Fruit fly (Drosophila melanogaster) whole organism, pupa: ENCODE results near the gene trn.

ENCODE experiments used
- CG10348 ChIP-seq: fragments of 200-800 bp; sonication (Bioruptor generic); IDR thresholded peaks from 2 replicates; pipeline ENCODE4 v1.3.6; 2022; ENCODE audit warnings: missing biosample characterization, missing genetic modification characterization
- CG12605 ChIP-seq: fragments of 200-800 bp; sonication (Bioruptor generic); IDR thresholded peaks from 2 replicates; pipeline ENCODE4 v1.3.6; 2022; ENCODE audit warnings: missing biosample characterization, missing genetic modification characterization
- CG13204 ChIP-seq: fragments of 200-800 bp; sonication (Bioruptor generic); optimal IDR thresholded peaks from 2 replicates; lab custom pipeline; 2018; ENCODE audit warnings: missing biosample characterization, mild to moderate bottlenecking, missing genetic modification characterization, moderate library complexity
- CG14655 ChIP-seq: fragments of 200-800 bp; sonication (Bioruptor generic); optimal IDR thresholded peaks from 3 replicates; lab custom pipeline; 2017; ENCODE audit warnings: mild to moderate bottlenecking, missing biosample characterization, missing genetic modification reagents, missing genetic modification characterization
- CG15710 ChIP-seq: fragments of 200-800 bp; sonication (Bioruptor generic); optimal IDR thresholded peaks from 2 replicates; lab custom pipeline; 2018; ENCODE audit warnings: missing biosample characterization, mild to moderate bottlenecking, missing genetic modification characterization, moderate library complexity
- CG17806 ChIP-seq: fragments of 200-800 bp; sonication (Bioruptor generic); optimal IDR thresholded peaks from 2 replicates; lab custom pipeline; 2018; ENCODE audit warnings: missing biosample characterization, mild to moderate bottlenecking, missing genetic modification characterization, moderate library complexity
- CG4496 ChIP-seq: fragments of 200-800 bp; sonication (Bioruptor generic); IDR thresholded peaks from 3 replicates; pipeline ENCODE4 v1.3.6; 2022; ENCODE audit warnings: missing biosample characterization, missing genetic modification characterization
- CG8159 ChIP-seq: fragments of 200-800 bp; sonication (Bioruptor generic); optimal IDR thresholded peaks from 3 replicates; lab custom pipeline; 2018; ENCODE audit warnings: missing biosample characterization, mild to moderate bottlenecking, missing genetic modification characterization, moderate library complexity
- CG8301 ChIP-seq: fragments of 200-800 bp; sonication (Bioruptor generic); optimal IDR thresholded peaks from 2 replicates; lab custom pipeline; 2018; ENCODE audit warnings: missing biosample characterization, mild to moderate bottlenecking, missing genetic modification characterization
- CG9948 ChIP-seq: fragments of 200-800 bp; sonication (Bioruptor generic); optimal IDR thresholded peaks from 2 replicates; lab custom pipeline; 2018; ENCODE audit warnings: missing biosample characterization, mild to moderate bottlenecking, missing genetic modification characterization, moderate library complexity
- D1 ChIP-seq: fragments of 200-800 bp; sonication (Bioruptor generic); optimal IDR thresholded peaks from 2 replicates; lab custom pipeline; 2018; ENCODE audit warnings: missing biosample characterization, mild to moderate bottlenecking, missing genetic modification characterization, moderate library complexity
- EcR ChIP-seq: fragments of 200-800 bp; sonication (Bioruptor generic); optimal IDR thresholded peaks from 3 replicates; lab custom pipeline; 2019; ENCODE audit warnings: missing biosample characterization, missing genetic modification characterization, mild to moderate bottlenecking, moderate library complexity, missing genetic modification reagents
- Ets98B ChIP-seq: fragments of 200-800 bp; sonication (Bioruptor generic); IDR thresholded peaks from 2 replicates; pipeline ENCODE4 v1.3.6; 2022; ENCODE audit warnings: missing biosample characterization, missing genetic modification characterization
- Pif1B ChIP-seq: fragments of 200-800 bp; sonication (Bioruptor generic); optimal IDR thresholded peaks from 3 replicates; lab custom pipeline; 2016; ENCODE audit warnings: missing biosample characterization, missing genetic modification characterization
- Snoo ChIP-seq: fragments of 200-800 bp; sonication (Bioruptor generic); optimal IDR thresholded peaks from 3 replicates; lab custom pipeline; 2017; ENCODE audit warnings: missing biosample characterization, mild to moderate bottlenecking, missing genetic modification characterization, inconsistent platforms
- gl ChIP-seq: fragments of 200-800 bp; sonication (Bioruptor generic); optimal IDR thresholded peaks from 2 replicates; lab custom pipeline; 2018; ENCODE audit warnings: missing biosample characterization, mild to moderate bottlenecking, missing genetic modification characterization
- rn ChIP-seq: fragments of 200-800 bp; sonication (Bioruptor generic); IDR thresholded peaks from 2 replicates; pipeline ENCODE4 v1.3.6; 2022; ENCODE audit warnings: missing biosample characterization, missing genetic modification characterization

Gene trn

DNA sequence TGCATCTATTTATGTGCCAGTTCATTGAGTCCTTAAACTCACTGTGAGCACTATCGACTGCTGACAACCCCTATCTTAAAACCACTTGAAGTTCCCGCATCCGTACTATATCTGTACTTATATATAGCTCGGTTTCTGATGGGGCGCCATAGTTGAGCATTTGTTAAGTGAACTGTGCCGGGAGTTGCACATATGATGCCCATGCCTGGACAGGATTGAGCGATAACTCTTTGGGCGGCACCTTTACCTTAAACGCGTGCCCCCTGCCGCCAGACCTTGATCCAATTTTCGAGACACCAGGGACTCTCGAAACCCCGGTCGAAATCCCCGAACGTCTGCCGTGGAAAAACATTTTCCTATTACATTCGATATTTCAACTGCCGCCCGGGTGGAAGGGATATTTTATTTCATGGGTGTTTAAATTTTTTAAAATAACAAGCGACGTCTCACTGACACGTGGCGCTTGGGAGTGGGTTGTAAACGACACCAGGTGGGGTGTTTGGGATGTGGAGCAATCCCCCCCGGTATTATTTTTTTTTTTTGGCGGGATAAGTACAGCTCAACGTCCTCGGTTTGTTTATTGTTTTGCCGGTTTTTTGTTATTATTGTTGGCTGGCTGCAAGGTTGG is 40.0 kb downstream of the trn start:
- TF ChIP-seq Ets98B (GFP tag; lab: Robert Waterston, UW) (no peak), CG10348 (GFP tag; lab: Robert Waterston, UW) (no peak), CG9948 (tag; lab: Kevin White, UChicago) (no peak), CG14655 (GFP tag; lab: Kevin White, UChicago) (no peak), Pif1B (no peak), CG17806 (tag; lab: Kevin White, UChicago) (no peak), CG12605 (no peak), CG8301 (tag; lab: Kevin White, UChicago) (no peak), D1 (tag; lab: Kevin White, UChicago) (no peak), CG13204 (GFP tag; lab: Kevin White, UChicago) (no peak), CG4496 (GFP tag; lab: Robert Waterston, UW) (no peak), gl (tag; lab: Kevin White, UChicago) (no peak), CG15710 (no peak), EcR (GFP tag; lab: Kevin White, UChicago) (no peak), CG8159 (tag; lab: Kevin White, UChicago) (no peak)

DNA sequence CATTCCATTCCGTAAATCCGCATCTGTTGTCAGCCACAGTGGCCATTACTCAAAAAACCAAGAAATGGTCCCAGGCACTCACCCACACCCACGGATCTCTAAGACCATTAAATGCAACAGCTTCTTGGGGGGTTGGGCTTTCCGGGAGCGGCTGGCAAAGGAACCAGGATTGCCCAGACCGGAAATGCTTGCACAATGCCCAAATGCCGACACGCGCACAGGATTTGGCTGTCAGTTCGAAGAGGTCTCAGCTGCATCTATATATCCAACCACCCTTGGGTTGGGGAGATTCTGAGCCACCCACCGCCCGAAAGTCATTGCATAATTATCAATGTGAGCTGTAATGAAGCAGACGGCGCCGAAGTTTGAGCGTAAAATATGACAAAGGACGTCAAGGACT is 41.2 kb downstream of the trn start:
- TF ChIP-seq CG13204 (GFP tag; lab: Kevin White, UChicago) (no peak), EcR (GFP tag; lab: Kevin White, UChicago) (no peak), CG15710 (no peak), Ets98B (GFP tag; lab: Robert Waterston, UW) (no peak), CG10348 (GFP tag; lab: Robert Waterston, UW) (no peak), CG14655 (GFP tag; lab: Kevin White, UChicago) (no peak), CG8159 (tag; lab: Kevin White, UChicago) (no peak), CG12605 (no peak), rn (GFP tag; lab: Robert Waterston, UW) (no peak), Snoo (tag; lab: Kevin White, UChicago) (no peak)
